Worm (Caenorhabditis elegans) whole organism, L1 larva: ENCODE data around the gene Y57G11C.36.

Experiments used
- C16A3.4 ChIP-seq: fragments of 150-350 bp; optimal IDR thresholded peaks from 2 replicates; lab custom pipeline; 2014; ENCODE audit warnings: missing biosample characterization, missing genetic modification characterization
- C34B4.2 ChIP-seq: sonication (generic microtip); optimal IDR thresholded peaks from 2 replicates; lab custom pipeline; 2017; ENCODE audit warnings: mild to moderate bottlenecking, missing genetic modification characterization, missing compliant biosample characterization
- F16B12.6 ChIP-seq: fragments of 150-350 bp; optimal IDR thresholded peaks from 2 replicates; lab custom pipeline; 2014; ENCODE audit warnings: missing biosample characterization, missing genetic modification characterization
- Y116A8C.19 ChIP-seq: sonication (generic microtip); optimal IDR thresholded peaks from 2 replicates; lab custom pipeline; 2016; ENCODE audit warnings: missing compliant biosample characterization, missing genetic modification characterization, borderline replicate concordance
- aha-1 ChIP-seq: fragments of 150-350 bp; optimal IDR thresholded peaks from 2 replicates; lab custom pipeline; 2014; ENCODE audit warnings: missing biosample characterization, missing genetic modification characterization
- alr-1 ChIP-seq: fragments of 200-800 bp; sonication (Bioruptor generic); optimal IDR thresholded peaks from 2 replicates; lab custom pipeline; 2018; ENCODE audit warnings: borderline replicate concordance, mild to moderate bottlenecking, missing genetic modification characterization, missing compliant biosample characterization
- aly-2 ChIP-seq: fragments of 150-350 bp; optimal IDR thresholded peaks from 2 replicates; lab custom pipeline; 2014; ENCODE audit warnings: missing biosample characterization, missing genetic modification characterization
- blmp-1 ChIP-seq: fragments of 150-350 bp; optimal IDR thresholded peaks from 2 replicates; lab custom pipeline; 2014; ENCODE audit warnings: missing biosample characterization, missing genetic modification characterization
- ceh-63 ChIP-seq: fragments of 200-800 bp; sonication (Bioruptor generic); optimal IDR thresholded peaks from 2 replicates; lab custom pipeline; 2018; ENCODE audit warnings: mild to moderate bottlenecking, missing genetic modification characterization, missing compliant biosample characterization
- ceh-82 ChIP-seq, 3 experiments: fragments of 150-350 bp in 1 of 3; sonication (generic microtip) in 2 of 3; optimal IDR thresholded peaks; 2 replicates each; lab custom pipeline; 2014 to 2017; ENCODE audit warnings: missing biosample characterization in 3 of 3, missing genetic modification characterization in 3 of 3
- ceh-88 ChIP-seq: fragments of 200-800 bp; sonication (Bioruptor generic); IDR thresholded peaks from 2 replicates; pipeline ENCODE4 v1.3.6; 2022; ENCODE audit warnings: missing genetic modification characterization, missing compliant biosample characterization
- ceh-90 ChIP-seq: sonication (generic microtip); optimal IDR thresholded peaks from 2 replicates; lab custom pipeline; 2016; ENCODE audit warnings: missing genetic modification characterization, missing compliant biosample characterization
- ces-1 ChIP-seq: fragments of 150-350 bp; optimal IDR thresholded peaks from 2 replicates; lab custom pipeline; 2014; ENCODE audit warnings: missing biosample characterization, missing genetic modification reagents, missing genetic modification characterization
- dsc-1 ChIP-seq: sonication (generic microtip); optimal IDR thresholded peaks from 2 replicates; lab custom pipeline; 2016; ENCODE audit warnings: mild to moderate bottlenecking, missing genetic modification characterization, missing compliant biosample characterization
- egl-13 ChIP-seq: sonication (generic microtip); optimal IDR thresholded peaks from 2 replicates; lab custom pipeline; 2016; ENCODE audit warnings: missing genotype, missing genetic modification reagents, missing genetic modification characterization, missing compliant biosample characterization
- egl-27 ChIP-seq, 2 experiments: fragments of 150-350 bp in 1 of 2; sonication (generic microtip); optimal IDR thresholded peaks; 3 replicates each; lab custom pipeline; 2017 to 2018; ENCODE audit warnings: missing biosample characterization in 2 of 2, missing genetic modification characterization in 2 of 2, missing genetic modification reagents in 2 of 2
- ets-5 ChIP-seq: fragments of 200-800 bp; sonication (Bioruptor generic); IDR thresholded peaks from 2 replicates; pipeline ENCODE4 v1.3.6; 2022; ENCODE audit warnings: missing genetic modification characterization, missing compliant biosample characterization
- fkh-10 ChIP-seq: sonication (generic microtip); optimal IDR thresholded peaks from 2 replicates; lab custom pipeline; 2017; ENCODE audit warnings: missing biosample characterization, missing genetic modification reagents, missing genetic modification characterization
- fos-1 ChIP-seq: fragments of 150-350 bp; optimal IDR thresholded peaks from 2 replicates; lab custom pipeline; 2014; ENCODE audit warnings: missing biosample characterization, missing genetic modification characterization
- grh-1 ChIP-seq: fragments of 200-800 bp; sonication (Bioruptor generic); IDR thresholded peaks from 2 replicates; pipeline ENCODE4 v1.3.6; 2022; ENCODE audit warnings: missing genetic modification reagents, missing genetic modification characterization, missing compliant biosample characterization
- hpl-2 ChIP-seq: fragments of 150-350 bp; optimal IDR thresholded peaks from 2 replicates; lab custom pipeline; 2014; ENCODE audit warnings: missing biosample characterization, missing genetic modification reagents, missing genetic modification characterization
- irx-1 ChIP-seq: sonication (generic microtip); optimal IDR thresholded peaks from 2 replicates; lab custom pipeline; 2016; ENCODE audit warnings: missing genetic modification characterization, missing compliant biosample characterization
- isw-1 ChIP-seq: fragments of 200-800 bp; sonication (Bioruptor generic); IDR thresholded peaks from 2 replicates; pipeline ENCODE4 v1.3.6; 2022; ENCODE audit warnings: missing genetic modification characterization, missing compliant biosample characterization
- lin-13 ChIP-seq: fragments of 150-350 bp; optimal IDR thresholded peaks from 2 replicates; lab custom pipeline; 2014; ENCODE audit warnings: missing biosample characterization, missing genetic modification reagents, missing genetic modification characterization
- lin-35 ChIP-seq, 2 experiments: fragments of 150-350 bp; optimal IDR thresholded peaks; 2 replicates each; lab custom pipeline; 2014; ENCODE audit warnings: missing biosample characterization in 2 of 2, missing genetic modification characterization in 2 of 2, missing genetic modification reagents in 2 of 2
- mdl-1 ChIP-seq, 2 experiments: fragments of 150-350 bp; optimal IDR thresholded peaks; 2 replicates each; lab custom pipeline; 2014 to 2017; ENCODE audit warnings: missing biosample characterization in 2 of 2, missing genetic modification characterization in 2 of 2, inconsistent platforms in 1 of 2
- mef-2 ChIP-seq: fragments of 150-350 bp; optimal IDR thresholded peaks from 2 replicates; lab custom pipeline; 2014; ENCODE audit warnings: missing biosample characterization, missing genetic modification characterization
- nhr-12 ChIP-seq: sonication (generic microtip); optimal IDR thresholded peaks from 2 replicates; lab custom pipeline; 2017; ENCODE audit warnings: missing biosample characterization, missing genetic modification characterization
- nhr-20 ChIP-seq: sonication (generic microtip); optimal IDR thresholded peaks from 2 replicates; lab custom pipeline; 2016; ENCODE audit warnings: mild to moderate bottlenecking, missing genetic modification characterization, missing compliant biosample characterization
- nhr-237 ChIP-seq: fragments of 150-350 bp; optimal IDR thresholded peaks from 2 replicates; lab custom pipeline; 2014; ENCODE audit warnings: missing biosample characterization, missing genetic modification characterization
- nhr-47 ChIP-seq: sonication (generic microtip); optimal IDR thresholded peaks from 2 replicates; lab custom pipeline; 2016; ENCODE audit warnings: mild to moderate bottlenecking, missing genetic modification characterization, moderate library complexity, missing compliant biosample characterization
- nhr-71 ChIP-seq: sonication (generic microtip); optimal IDR thresholded peaks from 2 replicates; lab custom pipeline; 2016; ENCODE audit warnings: mild to moderate bottlenecking, missing genetic modification characterization, moderate library complexity, missing compliant biosample characterization
- nhr-76 ChIP-seq: sonication (generic microtip); optimal IDR thresholded peaks from 2 replicates; lab custom pipeline; 2017; ENCODE audit warnings: missing biosample characterization, missing genetic modification characterization
- nhr-77 ChIP-seq: fragments of 150-350 bp; optimal IDR thresholded peaks from 2 replicates; lab custom pipeline; 2014; ENCODE audit warnings: missing biosample characterization, missing genetic modification characterization
- nhr-85 ChIP-seq: sonication (generic microtip); peaks from one replicate; lab custom pipeline; 2016; ENCODE audit warnings: missing genetic modification characterization, inconsistent platforms, missing compliant biosample characterization
- nhr-90 ChIP-seq: sonication (generic microtip); optimal IDR thresholded peaks from 2 replicates; lab custom pipeline; 2016; ENCODE audit warnings: mild to moderate bottlenecking, missing genetic modification characterization, missing compliant biosample characterization; ENCODE audit not compliant: poor library complexity
- pag-3 ChIP-seq: sonication (generic microtip); optimal IDR thresholded peaks from 2 replicates; lab custom pipeline; 2017; ENCODE audit warnings: missing genetic modification characterization, mild to moderate bottlenecking, missing compliant biosample characterization, antibody characterized with exemption, borderline replicate concordance; ENCODE audit not compliant: insufficient read depth
- skn-1 ChIP-seq: fragments of 150-350 bp; optimal IDR thresholded peaks from 2 replicates; lab custom pipeline; 2014; ENCODE audit warnings: missing biosample characterization, missing genetic modification characterization
- snpc-4 ChIP-seq: fragments of 150-350 bp; optimal IDR thresholded peaks from 2 replicates; lab custom pipeline; 2014; ENCODE audit warnings: missing biosample characterization, missing genetic modification characterization
- snu-23 ChIP-seq: sonication (generic microtip); optimal IDR thresholded peaks from 2 replicates; lab custom pipeline; 2016; ENCODE audit warnings: missing genetic modification characterization, missing compliant biosample characterization
- sox-4 ChIP-seq: sonication (generic microtip); optimal IDR thresholded peaks from 2 replicates; lab custom pipeline; 2016; ENCODE audit warnings: missing genetic modification characterization, missing compliant biosample characterization
- sptf-1 ChIP-seq: fragments of 150-350 bp; optimal IDR thresholded peaks from 2 replicates; lab custom pipeline; 2014; ENCODE audit warnings: missing biosample characterization, missing genetic modification characterization
- sup-37 ChIP-seq: fragments of 200-800 bp; sonication (Bioruptor generic); optimal IDR thresholded peaks from 2 replicates; lab custom pipeline; 2018; ENCODE audit warnings: mild to moderate bottlenecking, missing genetic modification characterization, missing compliant biosample characterization
- tbx-2 ChIP-seq: sonication (generic microtip); optimal IDR thresholded peaks from 2 replicates; lab custom pipeline; 2016; ENCODE audit warnings: missing genetic modification characterization, missing compliant biosample characterization
- tlp-1 ChIP-seq: fragments of 150-350 bp; optimal IDR thresholded peaks from 2 replicates; lab custom pipeline; 2014; ENCODE audit warnings: missing biosample characterization, missing genetic modification characterization
- unc-62 ChIP-seq: fragments of 150-350 bp; optimal IDR thresholded peaks from 2 replicates; lab custom pipeline; 2014; ENCODE audit warnings: missing biosample characterization, missing genetic modification reagents, missing genetic modification characterization
- unc-86 ChIP-seq: sonication (generic microtip); optimal IDR thresholded peaks from 2 replicates; lab custom pipeline; 2016; ENCODE audit warnings: missing genetic modification characterization, missing compliant biosample characterization
- unc-98 ChIP-seq: fragments of 200-800 bp; sonication (Bioruptor generic); IDR thresholded peaks from 2 replicates; pipeline ENCODE4 v1.3.6; 2022; ENCODE audit warnings: missing genetic modification characterization, missing compliant biosample characterization
- vab-15 ChIP-seq: sonication (generic microtip); optimal IDR thresholded peaks from 2 replicates; lab custom pipeline; 2017; ENCODE audit warnings: missing genotype, mild to moderate bottlenecking, missing genetic modification characterization, missing compliant biosample characterization
- xbp-1 ChIP-seq: sonication (generic microtip); optimal IDR thresholded peaks from 2 replicates; lab custom pipeline; 2016; ENCODE audit warnings: missing genetic modification characterization, missing compliant biosample characterization
- zag-1 ChIP-seq: fragments of 150-350 bp; optimal IDR thresholded peaks from 2 replicates; lab custom pipeline; 2014; ENCODE audit warnings: missing biosample characterization, missing genetic modification characterization
- zip-4 ChIP-seq: fragments of 200-800 bp; sonication (Bioruptor generic); optimal IDR thresholded peaks from 2 replicates; lab custom pipeline; 2018; ENCODE audit warnings: mild to moderate bottlenecking, missing genetic modification characterization, moderate library complexity, missing compliant biosample characterization
- ztf-11 ChIP-seq, 2 experiments: sonication (generic microtip); optimal IDR thresholded peaks; 2 replicates each; lab custom pipeline; 2016 to 2017; ENCODE audit warnings: missing genetic modification characterization in 2 of 2, missing biosample characterization in 1 of 2, missing compliant biosample characterization in 1 of 2

Gene Y57G11C.36

ce11 chrIV:14767693-14768251 is 5.8 kb downstream of the Y57G11C.36 start, which contains the start of the genes mrps-7 and Y57G11C.3:
Gene mrps-7, minus strand, starts transcription at chrIV:14767730.
Gene Y57G11C.3, plus strand, starts transcription at chrIV:14768201.
- TF ChIP-seq irx-1 (peak; percentile 89), ceh-63 (no peak), F16B12.6 (peak; percentile 60), xbp-1 (tag; lab: Kevin White, UChicago) (peak; percentile 94), pag-3 (tag; lab: Kevin White, UChicago) (no peak), ces-1 (no peak), unc-86 (tag; lab: Kevin White, UChicago) (peak; percentile 93), ceh-90 (peak; percentile 50), lin-13 (GFP tag; lab: Kevin White, UChicago) (peak; percentile 95), mef-2 (peak; percentile 82), alr-1 (no peak), snu-23 (GFP tag; lab: Kevin White, UChicago) (peak; percentile 97), nhr-20 (peak; percentile 96), grh-1 (GFP tag; lab: Robert Waterston, UW) (peak; percentile 88), C16A3.4 (tag; lab: Kevin White, UChicago) (peak; percentile 97), egl-13 (tag; lab: Kevin White, UChicago) (peak; percentile 83), dsc-1 (peak; percentile 93), nhr-12 (peak; percentile 33), nhr-237 (peak; percentile 91), ets-5 (no peak), unc-62 (no peak), nhr-77 (tag; lab: Kevin White, UChicago) (peak; percentile 93), egl-27 (tag; optimal IDR thresholded peaks at IDR 0.05; lab: Kevin White, UChicago) (peak; percentile 48 to 67), unc-98 (GFP tag; lab: Robert Waterston, UW) (no peak), tlp-1 (tag; lab: Kevin White, UChicago) (no peak), ztf-11 (tag; optimal IDR thresholded peaks at IDR 0.05; lab: Kevin White, UChicago) (peak in 1 of 2 experiments; percentile 72), ceh-88 (GFP tag; lab: Robert Waterston, UW) (peak; percentile 83), Y116A8C.19 (no peak), aha-1 (tag; lab: Kevin White, UChicago) (peak; percentile 71), sox-4 (peak; percentile 71), nhr-76 (tag; lab: Kevin White, UChicago) (no peak), fkh-10 (GFP tag; lab: Kevin White, UChicago) (peak; percentile 88), hpl-2 (GFP tag; lab: Kevin White, UChicago) (peak; percentile 94), lin-35 (GFP tag; optimal IDR thresholded peaks at IDR 0.05; lab: Kevin White, UChicago) (peak; percentile 89 to 94), isw-1 (peak; percentile 96), aly-2 (peak; percentile 94), tbx-2 (tag; lab: Kevin White, UChicago) (peak; percentile 95), ceh-82 (tag; optimal IDR thresholded peaks at IDR 0.05; lab: Kevin White, UChicago) (peak; percentile 95 to 98 (median 98)), snpc-4 (peak; percentile 89), skn-1 (tag; lab: Kevin White, UChicago) (peak; percentile 93), nhr-90 (tag; lab: Kevin White, UChicago) (peak; percentile 96), sup-37 (GFP tag; lab: Kevin White, UChicago) (peak; percentile 78), zag-1 (tag; lab: Kevin White, UChicago) (peak; percentile 57), mdl-1 (tag; optimal IDR thresholded peaks at IDR 0.05; lab: Kevin White, UChicago) (peak in 1 of 2 experiments; percentile 93), blmp-1 (tag; lab: Kevin White, UChicago) (peak; percentile 71), C34B4.2 (tag; lab: Kevin White, UChicago) (peak; percentile 54), nhr-71 (tag; lab: Kevin White, UChicago) (peak; percentile 97), nhr-85 (tag; lab: Kevin White, UChicago) (peak; percentile 96), fos-1 (tag; lab: Kevin White, UChicago) (peak; percentile 92), vab-15 (tag; lab: Kevin White, UChicago) (peak; percentile 81), zip-4 (GFP tag; lab: Kevin White, UChicago) (peak; percentile 92), nhr-47 (peak; percentile 97), sptf-1 (no peak)
